Worm (Caenorhabditis elegans): ENCODE data around the gene F18A11.3.
A peak's percentile ranks its signal among the peaks of the same experiment; 100 is the strongest.

DNA sequence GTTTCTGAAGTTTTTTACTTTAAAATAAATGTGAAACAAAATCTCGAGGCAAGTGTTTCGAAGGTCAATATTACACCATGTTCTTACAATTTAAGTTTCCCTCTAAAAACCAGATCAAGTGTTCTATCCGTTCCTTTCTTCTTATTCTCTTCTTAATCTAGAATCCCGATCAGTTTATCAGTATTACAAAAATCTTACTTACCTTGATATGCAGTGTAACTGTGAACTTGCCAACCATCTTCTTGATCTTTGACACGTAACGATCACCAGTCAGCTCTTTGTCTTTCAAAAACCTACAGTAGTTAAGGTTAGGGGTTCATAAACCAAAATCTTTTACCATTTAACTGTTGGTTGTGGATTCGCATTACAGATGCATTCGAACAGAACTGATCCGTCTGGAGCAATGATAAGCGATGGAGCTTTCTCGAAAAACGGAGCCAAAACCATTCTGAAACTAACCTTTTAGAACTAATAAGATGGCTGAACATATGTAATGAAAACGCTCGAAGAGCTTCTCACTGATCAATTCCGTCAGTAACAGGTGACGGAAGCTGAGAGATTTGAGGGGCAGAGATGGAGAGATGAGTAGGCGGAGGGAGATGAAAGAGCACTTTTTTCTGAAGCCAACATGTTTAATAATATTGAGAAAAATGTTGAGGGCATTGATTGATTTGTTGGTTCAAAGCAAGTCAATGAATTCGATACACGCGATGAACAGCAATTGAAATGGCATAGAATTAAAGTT, 28.8 kb downstream of the F18A11.3 start, which contains the start of gene oig-2:
- TF ChIP-seq lir-3 (tag; optimal IDR thresholded peaks at IDR 0.05) (no peak), zag-1 (tag; optimal IDR thresholded peaks at IDR 0.05) (no peak), pqm-1 (tag; optimal IDR thresholded peaks at IDR 0.05) (no peak), madf-5 (GFP tag; IDR thresholded peaks at IDR 0.05) (no peak), aly-2 (tag; optimal IDR thresholded peaks at IDR 0.05) (no peak), aha-1 (tag) (peak; percentile 69), mep-1 (tag; optimal IDR thresholded peaks at IDR 0.05) (no peak), R02D3.7 (tag; optimal IDR thresholded peaks at IDR 0.05) (no peak), zip-2 (tag; optimal IDR thresholded peaks at IDR 0.05) (no peak)

Data from whole organism, L4 larva.